Worm (Caenorhabditis elegans) whole organism, L2 larva: Measurements from ENCODE around the gene T01C3.2.

ENCODE experiments used
- ceh-82 ChIP-seq: fragments of 150-350 bp; optimal IDR thresholded peaks from 2 replicates; lab custom pipeline; 2014; ENCODE audit warnings: missing biosample characterization, missing genetic modification characterization
- egl-27 ChIP-seq: sonication (generic microtip); optimal IDR thresholded peaks from 3 replicates; lab custom pipeline; 2017; ENCODE audit warnings: missing biosample characterization, missing genetic modification reagents, missing genetic modification characterization
- mbf-1 ChIP-seq: sonication (generic microtip); optimal IDR thresholded peaks from 2 replicates; lab custom pipeline; 2017; ENCODE audit warnings: missing biosample characterization, missing genetic modification characterization
- nhr-10 ChIP-seq: sonication (generic microtip); optimal IDR thresholded peaks from 2 replicates; lab custom pipeline; 2017; ENCODE audit warnings: missing biosample characterization, missing genetic modification characterization
- nhr-12 ChIP-seq: fragments of 150-350 bp; optimal IDR thresholded peaks from 2 replicates; lab custom pipeline; 2014; ENCODE audit warnings: missing biosample characterization, missing genetic modification characterization
- nhr-25 ChIP-seq: fragments of 150-350 bp; sonication (generic microtip); optimal IDR thresholded peaks from 3 replicates; lab custom pipeline; 2014; ENCODE audit warnings: missing biosample characterization, missing genetic modification characterization
- ztf-11 ChIP-seq: sonication (generic microtip); optimal IDR thresholded peaks from 2 replicates; lab custom pipeline; 2017; ENCODE audit warnings: missing biosample characterization, missing genetic modification characterization

DNA sequence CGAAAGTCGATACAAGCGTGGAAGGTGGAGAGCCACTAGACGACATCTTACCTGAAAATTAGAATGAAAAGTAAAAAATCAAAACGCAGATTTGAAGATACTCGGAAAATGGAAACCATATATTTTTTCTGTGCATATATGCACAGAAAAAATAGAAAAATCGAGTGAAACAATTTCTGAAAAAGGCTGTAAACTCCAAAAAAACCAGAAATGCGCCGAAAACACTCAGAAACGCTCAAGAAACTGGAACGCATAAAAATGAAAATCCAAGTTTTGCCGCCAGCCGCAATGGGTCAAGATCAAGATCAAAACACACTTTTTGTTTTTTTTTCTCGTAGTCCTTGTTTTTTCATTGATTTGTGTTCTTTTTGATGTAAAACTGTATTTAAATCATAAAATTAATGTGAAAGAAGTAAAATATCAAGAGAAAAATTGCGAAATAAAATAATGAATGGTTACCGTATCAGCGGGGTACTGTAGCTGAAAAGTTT is 1.7 kb downstream of the T01C3.2 start, which contains the start of gene T01C3.3:
- TF ChIP-seq mbf-1 (tag; lab: Kevin White, UChicago) (no peak), egl-27 (tag; lab: Kevin White, UChicago) (no peak), ceh-82 (no peak), nhr-10 (tag; lab: Kevin White, UChicago) (no peak), nhr-25 (tag; lab: Kevin White, UChicago) (no peak), ztf-11 (tag; lab: Kevin White, UChicago) (no peak), nhr-12 (tag; lab: Kevin White, UChicago) (no peak)
